Worm (Caenorhabditis elegans) whole organism, L2 larva: Measurements from ENCODE around the gene C35D10.7.

Source experiments
- R02D3.7 ChIP-seq: fragments of 150-350 bp; optimal IDR thresholded peaks from 2 replicates; lab custom pipeline; 2014; ENCODE audit warnings: missing biosample characterization, missing genetic modification characterization
- alr-1 ChIP-seq: fragments of 150-350 bp; optimal IDR thresholded peaks from 2 replicates; lab custom pipeline; 2014; ENCODE audit warnings: missing biosample characterization, missing genetic modification characterization
- aly-2 ChIP-seq: fragments of 150-350 bp; optimal IDR thresholded peaks from 2 replicates; lab custom pipeline; 2014; ENCODE audit warnings: missing biosample characterization, missing genetic modification characterization
- elt-3 ChIP-seq: sonication (generic microtip); optimal IDR thresholded peaks from 2 replicates; lab custom pipeline; 2017; ENCODE audit warnings: missing biosample characterization, missing genetic modification characterization
- lin-13 ChIP-seq: fragments of 150-350 bp; optimal IDR thresholded peaks from 2 replicates; lab custom pipeline; 2014; ENCODE audit warnings: missing biosample characterization, missing genetic modification reagents, missing genetic modification characterization
- lin-39 ChIP-seq: fragments of 150-350 bp; optimal IDR thresholded peaks from 2 replicates; lab custom pipeline; 2014; ENCODE audit warnings: missing biosample characterization, missing genetic modification reagents, missing genetic modification characterization
- sem-4 ChIP-seq: fragments of 150-350 bp; optimal IDR thresholded peaks from 2 replicates; lab custom pipeline; 2014; ENCODE audit warnings: missing biosample characterization, missing genetic modification reagents, missing genetic modification characterization
- skn-1 ChIP-seq: sonication (generic microtip); optimal IDR thresholded peaks from 2 replicates; lab custom pipeline; 2017; ENCODE audit warnings: missing biosample characterization, missing genetic modification characterization
- snpc-4 ChIP-seq: fragments of 150-350 bp; optimal IDR thresholded peaks from 2 replicates; lab custom pipeline; 2014; ENCODE audit warnings: missing biosample characterization, missing genetic modification characterization
- unc-55 ChIP-seq: fragments of 150-350 bp; sonication (generic microtip); optimal IDR thresholded peaks from 3 replicates; lab custom pipeline; 2014; ENCODE audit warnings: missing biosample characterization, missing genetic modification reagents, missing genetic modification characterization
- unc-62 ChIP-seq: fragments of 150-350 bp; optimal IDR thresholded peaks from 2 replicates; lab custom pipeline; 2014; ENCODE audit warnings: missing biosample characterization, missing genetic modification reagents, missing genetic modification characterization
- ztf-4 ChIP-seq: fragments of 150-350 bp; optimal IDR thresholded peaks from 2 replicates; lab custom pipeline; 2014; ENCODE audit warnings: missing biosample characterization, missing genetic modification characterization

DNA sequence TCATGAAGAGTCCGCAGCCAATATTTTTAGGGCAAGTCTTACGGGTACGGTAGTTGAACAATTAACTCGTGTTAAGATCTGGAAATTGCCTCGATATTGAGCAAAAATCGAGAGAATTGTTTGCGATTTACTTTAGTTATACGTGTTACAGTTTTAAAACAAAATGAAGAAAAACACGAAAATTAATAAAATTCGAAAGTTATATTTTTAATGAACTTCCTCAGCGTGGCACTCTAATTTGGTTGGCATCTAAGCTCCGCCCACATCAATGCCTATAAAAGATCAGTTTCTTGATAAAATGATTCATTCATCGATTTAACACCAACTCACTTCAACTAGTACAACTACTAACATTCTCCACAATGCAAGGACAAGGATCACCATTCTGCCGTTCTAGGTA lies 14.5 kb downstream of the C35D10.7 start, which contains the start of gene gipc-1:
- TF ChIP-seq elt-3 (tag; lab: Kevin White, UChicago) (no peak), sem-4 (no peak), skn-1 (tag; lab: Kevin White, UChicago) (no peak), lin-13 (GFP tag; lab: Kevin White, UChicago) (no peak), lin-39 (no peak), snpc-4 (tag; lab: Kevin White, UChicago) (no peak), alr-1 (tag; lab: Kevin White, UChicago) (no peak), aly-2 (tag; lab: Kevin White, UChicago) (no peak), R02D3.7 (tag; lab: Kevin White, UChicago) (no peak), ztf-4 (tag; lab: Kevin White, UChicago) (no peak), unc-55 (no peak), unc-62 (GFP tag; lab: Kevin White, UChicago) (no peak)
